Fruit fly (Drosophila melanogaster): ENCODE results near the gene CG33342.

CG33342 gene

dm6 chr3R:24368064-24368463, 8.6 kb upstream of the CG33342 start, which contains the start of the genes CG42812 and CG33341:
Gene CG42812 (minus strand): TSS chr3R:24368164.
Gene CG33341 (plus strand): TSS chr3R:24368358.
- TF ChIP-seq Ets98B (GFP tag; IDR thresholded peaks at IDR 0.05) (no peak), gl (tag; optimal IDR thresholded peaks at IDR 0.05) (no peak), CG34367 (tag; optimal IDR thresholded peaks at IDR 0.05) (no peak), CG8301 (tag; optimal IDR thresholded peaks at IDR 0.05) (no peak), CG4496 (GFP tag; IDR thresholded peaks at IDR 0.05) (no peak), CG17806 (tag; optimal IDR thresholded peaks at IDR 0.05) (no peak), EcR (GFP tag; optimal IDR thresholded peaks at IDR 0.05) (no peak), Pif1A (GFP tag; optimal IDR thresholded peaks at IDR 0.05) (no peak), rn (GFP tag; IDR thresholded peaks at IDR 0.05) (no peak)

dm6 chr3R:24369268-24369667, 7.4 kb upstream of the CG33342 start, which contains the start of gene CG13614:
Gene CG13614 (plus strand): TSS chr3R:24369568.
- no peak for TF ChIP-seq CG17806 (tag; optimal IDR thresholded peaks at IDR 0.05)
- no peak for TF ChIP-seq fd96Ca (GFP tag; IDR thresholded peaks at IDR 0.05)
- TF ChIP-seq CG8301 (tag; optimal IDR thresholded peaks at IDR 0.05) = no peak
- no peak for TF ChIP-seq CG13204 (GFP tag; optimal IDR thresholded peaks at IDR 0.05)
- no peak for TF ChIP-seq Pif1B (GFP tag; optimal IDR thresholded peaks at IDR 0.05)
- no peak for TF ChIP-seq CG12605 (GFP tag; IDR thresholded peaks at IDR 0.05)
- no peak for TF ChIP-seq CG15710 (tag; optimal IDR thresholded peaks at IDR 0.05)
- TF ChIP-seq CG8159 (tag; optimal IDR thresholded peaks at IDR 0.05) = no peak
- TF ChIP-seq CG14655 (GFP tag; optimal IDR thresholded peaks at IDR 0.05) = no peak
- no peak for TF ChIP-seq D1 (tag; optimal IDR thresholded peaks at IDR 0.05)
- no peak for TF ChIP-seq CG10348 (GFP tag; IDR thresholded peaks at IDR 0.05)

dm6 chr3R:24372662-24373061, 4.0 kb upstream of the CG33342 start, which contains the start of gene CG17782:
Gene CG17782 (minus strand): TSS chr3R:24372762.
- no peak for TF ChIP-seq CG4496 (GFP tag; IDR thresholded peaks at IDR 0.05)
- TF ChIP-seq CG12605 (GFP tag; IDR thresholded peaks at IDR 0.05) = no peak
- no peak for TF ChIP-seq Snoo (tag; optimal IDR thresholded peaks at IDR 0.05)
- TF ChIP-seq CG32121 (GFP tag; IDR thresholded peaks at IDR 0.05) = no peak
- TF ChIP-seq Pif1A (GFP tag; optimal IDR thresholded peaks at IDR 0.05) = no peak
- TF ChIP-seq rn (GFP tag; IDR thresholded peaks at IDR 0.05) = no peak
- no peak for TF ChIP-seq Pif1B (GFP tag; optimal IDR thresholded peaks at IDR 0.05)
- no peak for TF ChIP-seq CG14655 (GFP tag; optimal IDR thresholded peaks at IDR 0.05)
- no peak for TF ChIP-seq CG17806 (tag; optimal IDR thresholded peaks at IDR 0.05)
- no peak for TF ChIP-seq fd96Ca (GFP tag; IDR thresholded peaks at IDR 0.05)
- TF ChIP-seq CG10348 (GFP tag; IDR thresholded peaks at IDR 0.05) = no peak
- TF ChIP-seq CG8159 (tag; optimal IDR thresholded peaks at IDR 0.05) = no peak
- TF ChIP-seq D1 (tag; optimal IDR thresholded peaks at IDR 0.05) = no peak
- no peak for TF ChIP-seq EcR (GFP tag; optimal IDR thresholded peaks at IDR 0.05)
- no peak for TF ChIP-seq CG8301 (tag; optimal IDR thresholded peaks at IDR 0.05)
- no peak for TF ChIP-seq CG34367 (tag; optimal IDR thresholded peaks at IDR 0.05)

- no peak for TF ChIP-seq gl (tag; optimal IDR thresholded peaks at IDR 0.05)
- TF ChIP-seq CG13204 (GFP tag; optimal IDR thresholded peaks at IDR 0.05) = no peak
- TF ChIP-seq EcR (GFP tag; optimal IDR thresholded peaks at IDR 0.05) = no peak
- no peak for TF ChIP-seq Ets98B (GFP tag; IDR thresholded peaks at IDR 0.05)
- no peak for TF ChIP-seq CG17806 (tag; optimal IDR thresholded peaks at IDR 0.05)
- TF ChIP-seq CG8159 (tag; optimal IDR thresholded peaks at IDR 0.05) = no peak
- TF ChIP-seq fd96Ca (GFP tag; IDR thresholded peaks at IDR 0.05) = no peak
- no peak for TF ChIP-seq D1 (tag; optimal IDR thresholded peaks at IDR 0.05)
- TF ChIP-seq CG10348 (GFP tag; IDR thresholded peaks at IDR 0.05) = no peak
- TF ChIP-seq rn (GFP tag; IDR thresholded peaks at IDR 0.05) = no peak
- TF ChIP-seq CG12605 (GFP tag; IDR thresholded peaks at IDR 0.05) = no peak
- TF ChIP-seq Pif1A (GFP tag; optimal IDR thresholded peaks at IDR 0.05) = no peak
- no peak for TF ChIP-seq CG32121 (GFP tag; IDR thresholded peaks at IDR 0.05)
- no peak for TF ChIP-seq Pif1B (GFP tag; optimal IDR thresholded peaks at IDR 0.05)
Measured at dm6 chr3R:24375561-24375960, 1.1 kb upstream of the CG33342 start, which contains the start of gene CG17781. Gene CG17781 (minus strand): TSS chr3R:24375661.

- TF ChIP-seq CG8301 (tag; optimal IDR thresholded peaks at IDR 0.05) (no peak), EcR (GFP tag; optimal IDR thresholded peaks at IDR 0.05) (no peak), fd96Ca (GFP tag; IDR thresholded peaks at IDR 0.05) (no peak), CG8159 (tag; optimal IDR thresholded peaks at IDR 0.05) (no peak), rn (GFP tag; IDR thresholded peaks at IDR 0.05) (no peak), CG34367 (tag; optimal IDR thresholded peaks at IDR 0.05) (no peak), CG9948 (tag; optimal IDR thresholded peaks at IDR 0.05) (no peak)
Measured at dm6 chr3R:24384952-24385351, 8.3 kb downstream of the CG33342 start, which contains the start of gene CG17780. Gene CG17780 (minus strand): TSS chr3R:24385052.

- TF ChIP-seq CG8159 (tag; optimal IDR thresholded peaks at IDR 0.05) (no peak), CG15710 (tag; optimal IDR thresholded peaks at IDR 0.05) (no peak), CG4496 (GFP tag; IDR thresholded peaks at IDR 0.05) (no peak), Snoo (tag; optimal IDR thresholded peaks at IDR 0.05) (no peak), Pif1B (GFP tag; optimal IDR thresholded peaks at IDR 0.05) (no peak), D1 (tag; optimal IDR thresholded peaks at IDR 0.05) (no peak), CG8301 (tag; optimal IDR thresholded peaks at IDR 0.05) (no peak), EcR (GFP tag; optimal IDR thresholded peaks at IDR 0.05) (no peak)
Measured at dm6 chr3R:24386434-24386833, 9.8 kb downstream of the CG33342 start.

- TF ChIP-seq CG15710 (tag; optimal IDR thresholded peaks at IDR 0.05) (no peak), Pif1A (GFP tag; optimal IDR thresholded peaks at IDR 0.05) (no peak), CG8159 (tag; optimal IDR thresholded peaks at IDR 0.05) (no peak), EcR (GFP tag; optimal IDR thresholded peaks at IDR 0.05) (no peak), CG8301 (tag; optimal IDR thresholded peaks at IDR 0.05) (no peak), CG12605 (GFP tag; IDR thresholded peaks at IDR 0.05) (no peak), CG4496 (GFP tag; IDR thresholded peaks at IDR 0.05) (no peak), Pif1B (GFP tag; optimal IDR thresholded peaks at IDR 0.05) (no peak), CG9948 (tag; optimal IDR thresholded peaks at IDR 0.05) (no peak), fd96Ca (GFP tag; IDR thresholded peaks at IDR 0.05) (no peak), gl (tag; optimal IDR thresholded peaks at IDR 0.05) (no peak), Ets98B (GFP tag; IDR thresholded peaks at IDR 0.05) (no peak), CG10348 (GFP tag; IDR thresholded peaks at IDR 0.05) (no peak), rn (GFP tag; IDR thresholded peaks at IDR 0.05) (no peak), CG17806 (tag; optimal IDR thresholded peaks at IDR 0.05) (no peak), CG32121 (GFP tag; IDR thresholded peaks at IDR 0.05) (no peak)
Measured at dm6 chr3R:24390239-24390638, 13.6 kb downstream of the CG33342 start, which contains the start of the genes CG5768 and CG13615. Gene CG5768 (minus strand): TSS chr3R:24390339. Gene CG13615 (plus strand): TSS chr3R:24390518.
